Worm (Caenorhabditis elegans) whole organism, L2 larva: ENCODE measurements around the gene F54B11.7.

Source experiments
- ceh-82 ChIP-seq: fragments of 150-350 bp; optimal IDR thresholded peaks from 2 replicates; lab custom pipeline; 2014; ENCODE audit warnings: missing biosample characterization, missing genetic modification characterization
- elt-3 ChIP-seq: sonication (generic microtip); optimal IDR thresholded peaks from 2 replicates; lab custom pipeline; 2017; ENCODE audit warnings: missing biosample characterization, missing genetic modification characterization
- lsy-2 ChIP-seq, 2 experiments: fragments of 150-350 bp in 1 of 2; sonication (generic microtip) in 1 of 2; optimal IDR thresholded peaks; 2 replicates each; lab custom pipeline; 2014 to 2017; ENCODE audit warnings: missing biosample characterization in 2 of 2, missing genetic modification characterization in 2 of 2
- nhr-12 ChIP-seq: fragments of 150-350 bp; optimal IDR thresholded peaks from 2 replicates; lab custom pipeline; 2014; ENCODE audit warnings: missing biosample characterization, missing genetic modification characterization

DNA sequence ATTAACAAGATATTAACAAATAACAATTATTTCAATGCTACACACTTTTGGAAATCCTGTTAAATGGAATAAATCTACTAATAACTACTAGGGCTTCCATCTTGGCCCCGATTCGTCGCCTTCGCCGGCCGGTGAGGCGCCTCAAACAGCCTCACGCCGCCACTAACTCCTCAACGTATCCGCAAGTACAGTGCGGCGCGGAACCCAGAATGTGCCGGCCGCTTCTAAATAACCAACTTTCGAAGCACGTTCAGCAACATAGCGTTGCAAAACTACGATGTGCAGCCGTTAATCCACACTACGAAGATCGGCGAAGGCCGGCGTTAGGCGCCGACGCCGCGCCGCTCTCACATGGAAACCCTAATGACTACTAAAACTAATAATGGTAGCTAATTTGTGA is 5.6 kb downstream of the F54B11.7 start:
- no peak for TF ChIP-seq elt-3 (tag; lab: Kevin White, UChicago)
- no peak for TF ChIP-seq nhr-12 (tag; lab: Kevin White, UChicago)
- TF ChIP-seq ceh-82 = no peak
- no peak for TF ChIP-seq lsy-2 (tag; optimal IDR thresholded peaks at IDR 0.05; lab: Kevin White, UChicago)
